Comparison of ENCODE assay signal across 1 fruit fly cellular context in the genomic region with DNA sequence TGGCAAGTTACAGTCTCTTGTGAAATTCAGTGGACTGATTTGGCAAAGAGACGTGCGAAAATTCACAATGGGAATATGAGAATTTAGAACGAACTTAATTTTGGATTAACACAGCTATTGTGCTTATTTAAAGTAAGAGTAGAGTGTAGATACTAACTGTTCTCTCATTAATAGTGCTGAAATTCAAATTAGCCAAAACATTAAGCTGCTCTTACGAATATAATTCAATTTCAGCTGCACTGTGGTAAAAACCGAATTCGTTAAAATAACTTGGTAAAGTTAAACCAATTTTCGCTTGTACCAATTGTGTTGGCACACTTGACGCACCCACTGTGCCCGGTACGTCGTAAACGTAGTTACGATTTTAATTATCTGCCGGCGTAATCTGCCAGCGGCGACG.
TF ChIP-seq lines count a peak whose summit lies in the region.

No protein-coding gene starts in this region.

TF ChIP-seq in whole organism, embryonic, 481 proteins besides CTCF, POLR2A, EP300 and RAD21 (continued from another document and continues in another):
- TF ChIP-seq Bteb2 (GFP tag; optimal IDR thresholded peaks at IDR 0.05; lab: Kevin White, UChicago) (no peak), CG12299 (tag; optimal IDR thresholded peaks at IDR 0.05; lab: Kevin White, UChicago) (peak; percentile 4), CG13287 (GFP tag; IDR thresholded peaks at IDR 0.05; lab: Robert Waterston, UW; ENCODE audit: partially characterized antibody) (no peak), Hr78 (GFP tag; optimal IDR thresholded peaks at IDR 0.05; lab: Kevin White, UChicago) (no peak), CG30403 (GFP tag; optimal IDR thresholded peaks at IDR 0.05; lab: Kevin White, UChicago) (peak; percentile 69), pb (GFP tag; optimal IDR thresholded peaks at IDR 0.05; lab: Kevin White, UChicago) (no peak), toy (GFP tag; IDR thresholded peaks at IDR 0.05; lab: Robert Waterston, UW) (no peak), corto (GFP tag; optimal IDR thresholded peaks at IDR 0.05; lab: Kevin White, UChicago) (no peak), CG13123 (GFP tag; optimal IDR thresholded peaks at IDR 0.05; lab: Kevin White, UChicago) (no peak), sens-2 (GFP tag; IDR thresholded peaks at IDR 0.05; lab: Robert Waterston, UW) (no peak), Scr (GFP tag; IDR thresholded peaks at IDR 0.05; lab: Robert Waterston, UW; ENCODE audit: partially characterized antibody) (no peak), Spps (tag; optimal IDR thresholded peaks at IDR 0.05; lab: Kevin White, UChicago) (no peak), sima (GFP tag; optimal IDR thresholded peaks at IDR 0.05; lab: Kevin White, UChicago) (no peak), H15 (GFP tag; IDR thresholded peaks at IDR 0.05; lab: Robert Waterston, UW) (no peak), CG16815 (GFP tag; optimal IDR thresholded peaks at IDR 0.05; lab: Kevin White, UChicago) (peak; percentile 46), unpg (GFP tag; optimal IDR thresholded peaks at IDR 0.05; lab: Kevin White, UChicago) (peak; percentile 28), cg (GFP tag; optimal IDR thresholded peaks at IDR 0.05; lab: Kevin White, UChicago) (no peak), Hsf (GFP tag; optimal IDR thresholded peaks at IDR 0.05; lab: Kevin White, UChicago) (peak; percentile 24), lov (optimal IDR thresholded peaks at IDR 0.05; lab: Kevin White, UChicago) (no peak), lov (GFP tag; IDR thresholded peaks at IDR 0.05; lab: Robert Waterston, UW) (no peak), gcm (GFP tag; optimal IDR thresholded peaks at IDR 0.05; lab: Kevin White, UChicago) (no peak), MBD-R2 (GFP tag; IDR thresholded peaks at IDR 0.05; lab: Robert Waterston, UW) (no peak), CG11695 (GFP tag; IDR thresholded peaks at IDR 0.05; lab: Robert Waterston, UW) (peak; percentile 55; the same call in 1 of the 3 replicates), gsb-n (tag; optimal IDR thresholded peaks at IDR 0.05; lab: Kevin White, UChicago) (no peak), inv (GFP tag; IDR thresholded peaks at IDR 0.05; lab: Robert Waterston, UW; ENCODE audit: partially characterized antibody) (no peak), kah (GFP tag; optimal IDR thresholded peaks at IDR 0.05; lab: Kevin White, UChicago) (no peak), vnd (GFP tag; IDR thresholded peaks at IDR 0.05; lab: Robert Waterston, UW; ENCODE audit: partially characterized antibody) (no peak), CG11085 (GFP tag; IDR thresholded peaks at IDR 0.05; lab: Robert Waterston, UW) (no peak), lab (GFP tag; optimal IDR thresholded peaks at IDR 0.05; lab: Kevin White, UChicago) (peak; percentile 44), CG15479 (GFP tag; optimal IDR thresholded peaks at IDR 0.05; lab: Kevin White, UChicago) (no peak), CG12942 (GFP tag; optimal IDR thresholded peaks at IDR 0.05; lab: Kevin White, UChicago) (no peak), trem (tag; optimal IDR thresholded peaks at IDR 0.05; lab: Kevin White, UChicago) (no peak), CG13296 (GFP tag; optimal IDR thresholded peaks at IDR 0.05; lab: Kevin White, UChicago) (peak; percentile 36), salm (tag; optimal IDR thresholded peaks at IDR 0.05; lab: Kevin White, UChicago) (no peak), CG14441 (GFP tag; IDR thresholded peaks at IDR 0.05; lab: Robert Waterston, UW) (peak; percentile 38; the same call in 1 of the 2 replicates), Lhr (GFP tag; optimal IDR thresholded peaks at IDR 0.05; lab: Kevin White, UChicago) (no peak), CG15073 (GFP tag; optimal IDR thresholded peaks at IDR 0.05; lab: Kevin White, UChicago) (no peak), CG14965 (GFP tag; optimal IDR thresholded peaks at IDR 0.05; lab: Kevin White, UChicago; ENCODE audit: borderline replicate concordance) (no peak), CG10431 (GFP tag; optimal IDR thresholded peaks at IDR 0.05; lab: Kevin White, UChicago) (no peak), otp (GFP tag; IDR thresholded peaks at IDR 0.05; lab: Robert Waterston, UW) (no peak), TFAM (GFP tag; optimal IDR thresholded peaks at IDR 0.05; lab: Kevin White, UChicago) (no peak), CG4328 (GFP tag; optimal IDR thresholded peaks at IDR 0.05; lab: Kevin White, UChicago) (no peak), sob (GFP tag; IDR thresholded peaks at IDR 0.05; lab: Robert Waterston, UW) (0 out of 2 replicates have a peak, but pooled peaks have one; percentile 14), Jarid2 (GFP tag; optimal IDR thresholded peaks at IDR 0.05; lab: Kevin White, UChicago) (no peak), unc-4 (GFP tag; IDR thresholded peaks at IDR 0.05; lab: Robert Waterston, UW; ENCODE audit: partially characterized antibody) (no peak), slp2 (GFP tag; optimal IDR thresholded peaks at IDR 0.05; lab: Kevin White, UChicago) (no peak), Doc2 (GFP tag; IDR thresholded peaks at IDR 0.05; lab: Robert Waterston, UW) (no peak), abd-A (tag; optimal IDR thresholded peaks at IDR 0.05; lab: Kevin White, UChicago) (no peak), CG7357 (GFP tag; IDR thresholded peaks at IDR 0.05; lab: Robert Waterston, UW) (0 out of 3 replicates have a peak, but pooled peaks have one; percentile 15), CG17328 (GFP tag; IDR thresholded peaks at IDR 0.05; lab: Robert Waterston, UW) (no peak), Tbp (GFP tag; optimal IDR thresholded peaks at IDR 0.05; lab: Kevin White, UChicago) (no peak), CG3726 (GFP tag; IDR thresholded peaks at IDR 0.05; lab: Robert Waterston, UW) (no peak), CG3847 (GFP tag; IDR thresholded peaks at IDR 0.05; lab: Robert Waterston, UW) (peak; percentile 59), jing (GFP tag; optimal IDR thresholded peaks at IDR 0.05; lab: Kevin White, UChicago) (no peak), oc (tag; optimal IDR thresholded peaks at IDR 0.05; lab: Kevin White, UChicago) (no peak), run (tag; optimal IDR thresholded peaks at IDR 0.05; lab: Kevin White, UChicago) (no peak), B-H2 (GFP tag; optimal IDR thresholded peaks at IDR 0.05; lab: Kevin White, UChicago) (no peak), ems (GFP tag; optimal IDR thresholded peaks at IDR 0.05; lab: Kevin White, UChicago) (peak; percentile 5), E2f1 (GFP tag; IDR thresholded peaks at IDR 0.05; lab: Robert Waterston, UW) (no peak), D19B (GFP tag; optimal IDR thresholded peaks at IDR 0.05; lab: Kevin White, UChicago) (peak; percentile 11), shn (GFP tag; optimal IDR thresholded peaks at IDR 0.05; lab: Kevin White, UChicago) (peak; percentile 24), slbo (GFP tag; IDR thresholded peaks at IDR 0.05; lab: Robert Waterston, UW) (peak; percentile 70), crc (GFP tag; optimal IDR thresholded peaks at IDR 0.05; lab: Kevin White, UChicago) (no peak), caup (GFP tag; optimal IDR thresholded peaks at IDR 0.05; lab: Kevin White, UChicago; ENCODE audit: severe bottlenecking) (peak; percentile 37), CG11247 (GFP tag; IDR thresholded peaks at IDR 0.05; lab: Robert Waterston, UW) (no peak), fd64A (GFP tag; optimal IDR thresholded peaks at IDR 0.05; lab: Kevin White, UChicago) (no peak), CG5953 (GFP tag; IDR thresholded peaks at IDR 0.05; lab: Robert Waterston, UW) (no peak), CG17829 (tag; optimal IDR thresholded peaks at IDR 0.05; lab: Kevin White, UChicago) (no peak), CG11560 (tag; IDR thresholded peaks at IDR 0.05; lab: Robert Waterston, UW) (0 out of 3 replicates have a peak, but pooled peaks have one; percentile 30), BEAF-32 (GFP tag; optimal IDR thresholded peaks at IDR 0.05; lab: Kevin White, UChicago) (no peak), CG8944 (GFP tag; optimal IDR thresholded peaks at IDR 0.05; lab: Kevin White, UChicago) (no peak), Meics (GFP tag; optimal IDR thresholded peaks at IDR 0.05; lab: Kevin White, UChicago) (peak; percentile 73), CG9932 (GFP tag; IDR thresholded peaks at IDR 0.05; lab: Robert Waterston, UW) (peak; percentile 66), Dek (tag; optimal IDR thresholded peaks at IDR 0.05; lab: Kevin White, UChicago) (no peak), Hr51 (GFP tag; optimal IDR thresholded peaks at IDR 0.05; lab: Kevin White, UChicago) (peak in 1 of 2 experiments; percentile 44), cad (GFP tag; optimal IDR thresholded peaks at IDR 0.05; lab: Kevin White, UChicago) (no peak), CrebB (tag; optimal IDR thresholded peaks at IDR 0.05; lab: Kevin White, UChicago) (no peak), CG6765 (GFP tag; optimal IDR thresholded peaks at IDR 0.05; lab: Kevin White, UChicago) (peak; percentile 42), Adf1 (GFP tag; IDR thresholded peaks at IDR 0.05; lab: Robert Waterston, UW) (peak; percentile 59), CG32767 (GFP tag; IDR thresholded peaks at IDR 0.05; lab: Robert Waterston, UW) (peak; percentile 48; the same call in 1 of the 2 replicates), CG8924 (tag; optimal IDR thresholded peaks at IDR 0.05; lab: Kevin White, UChicago) (peak; percentile 25), gfzf (GFP tag; optimal IDR thresholded peaks at IDR 0.05; lab: Kevin White, UChicago) (no peak), CG11504 (tag; optimal IDR thresholded peaks at IDR 0.05; lab: Kevin White, UChicago) (peak; percentile 64), Sox100B (GFP tag; optimal IDR thresholded peaks at IDR 0.05; lab: Kevin White, UChicago) (peak; percentile 14), ro (GFP tag; IDR thresholded peaks at IDR 0.05; lab: Robert Waterston, UW) (no peak), Dip2 (GFP tag; IDR thresholded peaks at IDR 0.05; lab: Robert Waterston, UW) (no peak), CG11093 (GFP tag; IDR thresholded peaks at IDR 0.05; lab: Robert Waterston, UW) (no peak), grau (tag; optimal IDR thresholded peaks at IDR 0.05; lab: Kevin White, UChicago) (peak; percentile 62), CG3163 (GFP tag; optimal IDR thresholded peaks at IDR 0.05; lab: Kevin White, UChicago) (no peak), wek (GFP tag; optimal IDR thresholded peaks at IDR 0.05; lab: Kevin White, UChicago) (no peak), CG12219 (GFP tag; optimal IDR thresholded peaks at IDR 0.05; lab: Kevin White, UChicago) (peak; percentile 35), trh (GFP tag; optimal IDR thresholded peaks at IDR 0.05; lab: Kevin White, UChicago) (peak; percentile 18), aop (GFP tag; IDR thresholded peaks at IDR 0.05; lab: Robert Waterston, UW) (no peak), btn (GFP tag; optimal IDR thresholded peaks at IDR 0.05; lab: Kevin White, UChicago) (no peak), sc (optimal IDR thresholded peaks at IDR 0.05; lab: Kevin White, UChicago) (no peak), sc (GFP tag; optimal IDR thresholded peaks at IDR 0.05; lab: Kevin White, UChicago) (no peak), CG9727 (GFP tag; optimal IDR thresholded peaks at IDR 0.05; lab: Kevin White, UChicago) (peak; percentile 57), tll (GFP tag; optimal IDR thresholded peaks at IDR 0.05; lab: Kevin White, UChicago) (no peak), ranshi (GFP tag; IDR thresholded peaks at IDR 0.05; lab: Robert Waterston, UW) (peak; percentile 11; the same call in 1 of the 2 replicates), az2 (GFP tag; optimal IDR thresholded peaks at IDR 0.05; lab: Kevin White, UChicago) (no peak), chn (GFP tag; optimal IDR thresholded peaks at IDR 0.05; lab: Kevin White, UChicago) (no peak), CG6683 (GFP tag; optimal IDR thresholded peaks at IDR 0.05; lab: Kevin White, UChicago) (no peak), GATAe (GFP tag; conservative IDR thresholded peaks at IDR 0.05; lab: Robert Waterston, UW) (0 out of 2 replicates have a peak, but pooled peaks have one; percentile 27), Ets65A (GFP tag; lab: Kevin White, UChicago) (peak; percentile 76), Atf6 (GFP tag; IDR thresholded peaks at IDR 0.05; lab: Robert Waterston, UW) (peak; percentile 55; the same call in 1 of the 2 replicates), Dad (GFP tag; optimal IDR thresholded peaks at IDR 0.05; lab: Kevin White, UChicago) (peak; percentile 11), CG7987 (GFP tag; optimal IDR thresholded peaks at IDR 0.05; lab: Kevin White, UChicago) (no peak), Trl (optimal IDR thresholded peaks at IDR 0.05; lab: Kevin White, UChicago) (no peak), Trl (GFP tag; optimal IDR thresholded peaks at IDR 0.05; lab: Kevin White, UChicago) (no peak), Atf3 (GFP tag; optimal IDR thresholded peaks at IDR 0.05; lab: Kevin White, UChicago) (no peak), Awh (GFP tag; IDR thresholded peaks at IDR 0.05; lab: Robert Waterston, UW) (no peak), fd96Cb (tag; optimal IDR thresholded peaks at IDR 0.05; lab: Kevin White, UChicago) (no peak), tap (tag; optimal IDR thresholded peaks at IDR 0.05; lab: Kevin White, UChicago) (no peak), CG3281 (GFP tag; optimal IDR thresholded peaks at IDR 0.05; lab: Kevin White, UChicago) (peak; percentile 70), chm (GFP tag; IDR thresholded peaks at IDR 0.05; lab: Robert Waterston, UW) (no peak), NFAT (GFP tag; IDR thresholded peaks at IDR 0.05; lab: Robert Waterston, UW) (no peak), CG9797 (GFP tag; optimal IDR thresholded peaks at IDR 0.05; lab: Kevin White, UChicago) (no peak), CG12155 (GFP tag; optimal IDR thresholded peaks at IDR 0.05; lab: Kevin White, UChicago) (peak; percentile 23), MESR4 (GFP tag; optimal IDR thresholded peaks at IDR 0.05; lab: Kevin White, UChicago) (no peak), vvl (GFP tag; IDR thresholded peaks at IDR 0.05; lab: Robert Waterston, UW) (no peak), CG7928 (GFP tag; optimal IDR thresholded peaks at IDR 0.05; lab: Kevin White, UChicago) (no peak), CG10565 (GFP tag; optimal IDR thresholded peaks at IDR 0.05; lab: Kevin White, UChicago) (no peak), CG8359 (GFP tag; optimal IDR thresholded peaks at IDR 0.05; lab: Kevin White, UChicago; ENCODE audit: borderline replicate concordance) (no peak), Lim3 (GFP tag; IDR thresholded peaks at IDR 0.05; lab: Robert Waterston, UW) (no peak), bbx (GFP tag; IDR thresholded peaks at IDR 0.05; lab: Robert Waterston, UW; ENCODE audit: partially characterized antibody) (no peak), CG6175 (GFP tag; IDR thresholded peaks at IDR 0.05; lab: Robert Waterston, UW) (no peak), Optix (GFP tag; IDR thresholded peaks at IDR 0.05; lab: Robert Waterston, UW) (no peak), Drgx (GFP tag; IDR thresholded peaks at IDR 0.05; lab: Robert Waterston, UW) (peak; percentile 66), sqz (GFP tag; optimal IDR thresholded peaks at IDR 0.05; lab: Kevin White, UChicago) (no peak), repo (GFP tag; optimal IDR thresholded peaks at IDR 0.05; lab: Kevin White, UChicago) (no peak), ATbp (GFP tag; optimal IDR thresholded peaks at IDR 0.05; lab: Kevin White, UChicago) (no peak)
